Fruit fly (Drosophila melanogaster): ENCODE results near the gene Pcp.

dm6 chr2L:6998736-6999135 lies 22.7 kb upstream of the Pcp start:
- TF ChIP-seq Dll (GFP tag; IDR thresholded peaks at IDR 0.05; ENCODE audit: partially characterized antibody) (no peak), Pdp1 (GFP tag; optimal IDR thresholded peaks at IDR 0.05) (no peak), CG8359 (GFP tag; optimal IDR thresholded peaks at IDR 0.05; ENCODE audit: borderline replicate concordance) (no peak), CG9817 (tag; optimal IDR thresholded peaks at IDR 0.05) (no peak), br (optimal IDR thresholded peaks at IDR 0.05) (no peak), CG42726 (GFP tag; IDR thresholded peaks at IDR 0.05; ENCODE audit: partially characterized antibody) (no peak)
